Worm (Caenorhabditis elegans): Measurements from ENCODE around the gene W01B6.3.

DNA sequence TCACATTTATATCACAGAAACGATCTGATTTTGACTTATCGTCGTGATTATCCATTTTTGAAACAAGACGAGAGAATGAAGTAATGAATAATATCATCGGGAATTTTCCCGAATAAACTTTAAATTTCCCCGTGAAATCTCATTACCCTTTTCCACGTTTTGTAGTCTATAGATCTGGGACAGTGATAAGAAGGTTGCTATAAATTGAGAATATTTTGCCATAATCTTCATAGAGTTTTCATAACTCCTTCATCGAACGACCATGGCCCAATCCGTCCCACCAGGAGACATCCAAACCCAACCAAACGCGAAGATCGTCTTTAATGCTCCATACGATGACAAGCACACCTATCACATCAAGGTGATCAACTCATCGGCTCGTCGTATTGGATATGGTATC, 22.7 kb upstream of the W01B6.3 start, which contains the start of the genes C04G2.5 and msp-36:
- TF ChIP-seq ama-1 (optimal IDR thresholded peaks at IDR 0.05) (no peak), nhr-11 (tag; optimal IDR thresholded peaks at IDR 0.05) (no peak), ztf-11 (tag; optimal IDR thresholded peaks at IDR 0.05) (no peak), daf-12 (tag; optimal IDR thresholded peaks at IDR 0.05) (no peak), nhr-237 (tag; optimal IDR thresholded peaks at IDR 0.05) (no peak), fos-1 (tag; optimal IDR thresholded peaks at IDR 0.05) (no peak), snpc-4 (tag; optimal IDR thresholded peaks at IDR 0.05) (no peak), sea-2 (GFP tag; optimal IDR thresholded peaks at IDR 0.05) (no peak), nhr-12 (tag; optimal IDR thresholded peaks at IDR 0.05) (no peak), nhr-25 (tag; optimal IDR thresholded peaks at IDR 0.05) (no peak), egl-27 (tag; optimal IDR thresholded peaks at IDR 0.05) (no peak), R02D3.7 (tag; optimal IDR thresholded peaks at IDR 0.05) (no peak), ceh-82 (tag; optimal IDR thresholded peaks at IDR 0.05) (no peak)

Measured in whole organism, L3 larva.